Fruit fly (Drosophila melanogaster): Measurements from ENCODE around the gene CG3036.

- TF ChIP-seq CTCF (optimal IDR thresholded peaks at IDR 0.05): no peak
- TF ChIP-seq CG8478 (optimal IDR thresholded peaks at IDR 0.05): no peak
These were observed 14.8 kb downstream of the CG3036 start, which contains the start of gene snsl for dm6 chr2L:4906546-4907250.

Data from S2 (cell line).